Worm (Caenorhabditis elegans) whole organism, midembryonic: ENCODE results near the gene osta-2.

ENCODE experiments used
- T22C8.4 ChIP-seq: fragments of 200-800 bp; sonication (Bioruptor generic); IDR thresholded peaks from 2 replicates; pipeline ENCODE4 v1.3.6; 2022; ENCODE audit warnings: missing genetic modification characterization, missing compliant biosample characterization
- tab-1 ChIP-seq: fragments of 200-800 bp; sonication (Bioruptor generic); IDR thresholded peaks from 2 replicates; pipeline ENCODE4 v1.3.6; 2022; ENCODE audit warnings: missing genetic modification characterization, missing compliant biosample characterization
- ztf-23 ChIP-seq: fragments of 200-800 bp; sonication (Bioruptor generic); IDR thresholded peaks from 2 replicates; pipeline ENCODE4 v1.3.6; 2022; ENCODE audit warnings: missing genetic modification reagents, missing genetic modification characterization, missing compliant biosample characterization

DNA sequence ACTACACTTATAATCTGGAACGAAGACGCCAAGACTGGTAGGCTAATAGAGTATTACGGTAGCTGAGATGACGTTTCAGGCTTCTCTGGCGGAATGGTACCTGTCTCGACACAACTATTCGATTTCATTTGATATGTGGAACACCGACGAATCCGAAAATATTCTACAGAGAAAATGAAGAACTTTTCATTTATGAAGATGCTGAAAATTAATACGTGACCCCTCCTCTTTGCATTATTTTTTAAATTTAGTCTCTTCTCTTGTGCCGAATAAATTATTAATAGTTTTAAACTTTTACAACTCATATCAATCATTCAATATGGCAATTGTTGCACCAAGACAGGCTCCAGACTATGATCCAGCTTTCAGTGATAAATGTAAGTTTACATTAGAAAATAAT, 41.5 kb upstream of the osta-2 start, which contains the start of gene C25H3.16:
- TF ChIP-seq tab-1, result no peak
- no peak for TF ChIP-seq T22C8.4
- TF ChIP-seq ztf-23 (GFP tag; lab: Robert Waterston, UW), result no peak
